Fruit fly (Drosophila melanogaster) whole organism, embryonic: ENCODE measurements around the gene Toll-4.

Experiments
- Blimp-1 ChIP-seq: fragments of 200-800 bp; sonication (Bioruptor generic); optimal IDR thresholded peaks from 3 replicates; lab custom pipeline; 2018; ENCODE audit warnings: missing biosample characterization, missing genetic modification characterization, mild to moderate bottlenecking, moderate library complexity, missing genetic modification reagents
- CG10366 ChIP-seq: fragments of 200-800 bp; sonication (Bioruptor generic); IDR thresholded peaks from 2 replicates; pipeline ENCODE4 v1.3.6; 2022; ENCODE audit warnings: missing biosample characterization, missing genetic modification characterization
- CG11560 ChIP-seq: fragments of 200-800 bp; sonication (Bioruptor generic); IDR thresholded peaks from 3 replicates; pipeline ENCODE4 v1.3.6; 2022; ENCODE audit warnings: missing biosample characterization, missing genetic modification characterization
- CG12769 ChIP-seq: fragments of 200-800 bp; sonication (Bioruptor generic); optimal IDR thresholded peaks from 2 replicates; lab custom pipeline; 2019; ENCODE audit warnings: missing biosample characterization, mild to moderate bottlenecking, missing genetic modification characterization, moderate library complexity
- CG17361 ChIP-seq: fragments of 200-800 bp; sonication (Bioruptor generic); IDR thresholded peaks from 3 replicates; pipeline ENCODE4 v1.3.6; 2022; ENCODE audit warnings: missing biosample characterization, missing genetic modification characterization
- CG6272 ChIP-seq: fragments of 200-800 bp; sonication (Bioruptor generic); IDR thresholded peaks from 2 replicates; pipeline ENCODE4 v1.3.6; 2022; ENCODE audit warnings: missing biosample characterization, missing genetic modification characterization
- Stat92E ChIP-seq, 3 experiments: fragments of >200 bp in 2 of 3; fragments of 200-800 bp in 1 of 3; sonication (Bioruptor generic) in 1 of 3; optimal IDR thresholded peaks; 2 replicates each; lab custom pipeline; 2017 to 2019; ENCODE audit warnings: missing biosample characterization in 3 of 3, missing genetic modification characterization in 3 of 3, mild to moderate bottlenecking in 1 of 3, moderate library complexity in 1 of 3
- dmrt11E ChIP-seq: fragments of 200-800 bp; sonication (Bioruptor generic); optimal IDR thresholded peaks from 3 replicates; lab custom pipeline; 2018; ENCODE audit warnings: missing biosample characterization, mild to moderate bottlenecking, missing genetic modification characterization, moderate library complexity
- gem ChIP-seq: fragments of 200-800 bp; sonication (Bioruptor generic); optimal IDR thresholded peaks from 2 replicates; lab custom pipeline; 2019; ENCODE audit warnings: missing biosample characterization, mild to moderate bottlenecking, missing genetic modification characterization, moderate library complexity
- pzg ChIP-seq: fragments of 200-800 bp; sonication (Bioruptor generic); optimal IDR thresholded peaks from 3 replicates; lab custom pipeline; 2018; ENCODE audit warnings: missing biosample characterization, mild to moderate bottlenecking, missing genetic modification characterization, moderate library complexity

- TF ChIP-seq CG17361 (GFP tag; lab: Robert Waterston, UW) (no peak), gem (tag; lab: Kevin White, UChicago) (no peak), pzg (GFP tag; lab: Kevin White, UChicago) (no peak), CG12769 (tag; lab: Kevin White, UChicago) (no peak), Blimp-1 (GFP tag; lab: Kevin White, UChicago) (no peak), dmrt11E (tag; lab: Kevin White, UChicago) (no peak), CG6272 (GFP tag; lab: Robert Waterston, UW) (no peak), CG10366 (GFP tag; lab: Robert Waterston, UW) (no peak), CG11560 (tag; lab: Robert Waterston, UW) (no peak), Stat92E (GFP tag; optimal IDR thresholded peaks at IDR 0.05; lab: Kevin White, UChicago) (no peak)
Measured at dm6 chr2L:9134940-9135339, 51.0 kb downstream of the Toll-4 start.
